Fruit fly (Drosophila melanogaster) whole organism, adult: Measurements from ENCODE around the gene CG34301.

ENCODE experiments used
- CG11617 ChIP-seq: fragments of 200-800 bp; sonication (Bioruptor generic); optimal IDR thresholded peaks from 2 replicates; lab custom pipeline; 2017; ENCODE audit warnings: mild to moderate bottlenecking, missing biosample characterization, missing genetic modification reagents, missing genetic modification characterization
- CG12768 ChIP-seq: fragments of 200-800 bp; sonication (Bioruptor generic); optimal IDR thresholded peaks from 2 replicates; lab custom pipeline; 2017; ENCODE audit warnings: missing biosample characterization, missing genetic modification characterization, mild to moderate bottlenecking, moderate library complexity, missing genetic modification reagents
- CG7101 ChIP-seq: fragments of 200-800 bp; sonication (Bioruptor generic); optimal IDR thresholded peaks from 2 replicates; lab custom pipeline; 2018; ENCODE audit warnings: missing biosample characterization, mild to moderate bottlenecking, missing genetic modification characterization, moderate library complexity
- Hr96 ChIP-seq: fragments of 200-800 bp; sonication (Bioruptor generic); optimal IDR thresholded peaks from 2 replicates; lab custom pipeline; 2016; ENCODE audit warnings: missing biosample characterization, missing genetic modification characterization

dm6 chr3R:8731597-8732263 is 41.5 kb upstream of the CG34301 start, which contains the start of the genes M1BP and CG8202:
- TF ChIP-seq CG12768 (GFP tag; lab: Kevin White, UChicago), result peak; percentile 93
- TF ChIP-seq CG11617 (GFP tag; lab: Kevin White, UChicago), result peak; percentile 96
- peak; percentile 93 for TF ChIP-seq CG7101 (tag; lab: Kevin White, UChicago)
- TF ChIP-seq Hr96 (GFP tag; lab: Kevin White, UChicago), result no peak
